Worm (Caenorhabditis elegans) whole organism, L2 larva: ENCODE measurements around the gene sma-6.

ENCODE experiments used
- C34F6.9 ChIP-seq: fragments of 150-350 bp; optimal IDR thresholded peaks from 2 replicates; lab custom pipeline; 2014; ENCODE audit warnings: missing biosample characterization, missing genetic modification characterization
- F13H6.1 ChIP-seq: sonication (generic microtip); optimal IDR thresholded peaks from 2 replicates; lab custom pipeline; 2016; ENCODE audit warnings: missing genetic modification characterization, missing compliant biosample characterization
- R02D3.7 ChIP-seq: fragments of 150-350 bp; optimal IDR thresholded peaks from 2 replicates; lab custom pipeline; 2014; ENCODE audit warnings: missing biosample characterization, missing genetic modification characterization
- Y55F3AM.14 ChIP-seq: fragments of 200-800 bp; sonication (Bioruptor generic); optimal IDR thresholded peaks from 2 replicates; lab custom pipeline; 2018; ENCODE audit warnings: mild to moderate bottlenecking, missing genetic modification characterization, missing compliant biosample characterization
- ZK546.5 ChIP-seq: sonication (generic microtip); optimal IDR thresholded peaks from 2 replicates; lab custom pipeline; 2017; ENCODE audit warnings: missing biosample characterization, missing genetic modification characterization
- alr-1 ChIP-seq: fragments of 150-350 bp; optimal IDR thresholded peaks from 2 replicates; lab custom pipeline; 2014; ENCODE audit warnings: missing biosample characterization, missing genetic modification characterization
- aly-2 ChIP-seq: fragments of 150-350 bp; optimal IDR thresholded peaks from 2 replicates; lab custom pipeline; 2014; ENCODE audit warnings: missing biosample characterization, missing genetic modification characterization
- ama-1 ChIP-seq: fragments of 150-350 bp; optimal IDR thresholded peaks from 2 replicates; lab custom pipeline; 2018; ENCODE audit warnings: inconsistent platforms
- blmp-1 ChIP-seq: sonication (generic microtip); optimal IDR thresholded peaks from 2 replicates; lab custom pipeline; 2017; ENCODE audit warnings: missing genetic modification characterization, mild to moderate bottlenecking, missing compliant biosample characterization, antibody characterized with exemption, moderate library complexity; ENCODE audit not compliant: insufficient read depth
- ceh-16 ChIP-seq: fragments of 150-350 bp; optimal IDR thresholded peaks from 2 replicates; lab custom pipeline; 2014; ENCODE audit warnings: missing biosample characterization, missing genetic modification characterization
- ceh-82 ChIP-seq: fragments of 150-350 bp; optimal IDR thresholded peaks from 2 replicates; lab custom pipeline; 2014; ENCODE audit warnings: missing biosample characterization, missing genetic modification characterization
- crh-2 ChIP-seq: sonication (generic microtip); optimal IDR thresholded peaks from 2 replicates; lab custom pipeline; 2017; ENCODE audit warnings: missing biosample characterization, missing genetic modification characterization
- dmd-4 ChIP-seq: sonication (generic microtip); optimal IDR thresholded peaks from 2 replicates; lab custom pipeline; 2017; ENCODE audit warnings: missing biosample characterization, missing genetic modification characterization
- egl-27 ChIP-seq: sonication (generic microtip); optimal IDR thresholded peaks from 3 replicates; lab custom pipeline; 2017; ENCODE audit warnings: missing biosample characterization, missing genetic modification reagents, missing genetic modification characterization
- elt-1 ChIP-seq: fragments of 150-350 bp; optimal IDR thresholded peaks from 2 replicates; lab custom pipeline; 2014; ENCODE audit warnings: missing biosample characterization, missing genetic modification characterization
- elt-3 ChIP-seq: sonication (generic microtip); optimal IDR thresholded peaks from 2 replicates; lab custom pipeline; 2017; ENCODE audit warnings: missing biosample characterization, missing genetic modification characterization
- fos-1 ChIP-seq: fragments of 150-350 bp; optimal IDR thresholded peaks from 2 replicates; lab custom pipeline; 2014; ENCODE audit warnings: missing biosample characterization, missing genetic modification characterization
- gmeb-1 ChIP-seq: fragments of 150-350 bp; optimal IDR thresholded peaks from 2 replicates; lab custom pipeline; 2014; ENCODE audit warnings: missing biosample characterization, missing genetic modification characterization
- lin-11 ChIP-seq: fragments of 150-350 bp; sonication (generic microtip); optimal IDR thresholded peaks from 2 replicates; lab custom pipeline; 2014; ENCODE audit warnings: missing biosample characterization, missing genetic modification characterization, inconsistent platforms, mixed read lengths
- lin-13 ChIP-seq: fragments of 150-350 bp; optimal IDR thresholded peaks from 2 replicates; lab custom pipeline; 2014; ENCODE audit warnings: missing biosample characterization, missing genetic modification reagents, missing genetic modification characterization
- lin-39 ChIP-seq: fragments of 150-350 bp; optimal IDR thresholded peaks from 2 replicates; lab custom pipeline; 2014; ENCODE audit warnings: missing biosample characterization, missing genetic modification reagents, missing genetic modification characterization
- lsy-2 ChIP-seq, 2 experiments: fragments of 150-350 bp in 1 of 2; sonication (generic microtip) in 1 of 2; optimal IDR thresholded peaks; 2 replicates each; lab custom pipeline; 2014 to 2017; ENCODE audit warnings: missing biosample characterization in 2 of 2, missing genetic modification characterization in 2 of 2
- mab-5 ChIP-seq: fragments of 150-350 bp; optimal IDR thresholded peaks from 2 replicates; lab custom pipeline; 2014; ENCODE audit warnings: missing biosample characterization, missing genetic modification characterization
- mbf-1 ChIP-seq: sonication (generic microtip); optimal IDR thresholded peaks from 2 replicates; lab custom pipeline; 2017; ENCODE audit warnings: missing biosample characterization, missing genetic modification characterization
- mdl-1 ChIP-seq, 2 experiments: fragments of 150-350 bp in 1 of 2; sonication (generic microtip) in 1 of 2; optimal IDR thresholded peaks; 2 replicates each; lab custom pipeline; 2017; ENCODE audit warnings: missing biosample characterization in 2 of 2, missing genetic modification characterization in 2 of 2
- nhr-10 ChIP-seq: sonication (generic microtip); optimal IDR thresholded peaks from 2 replicates; lab custom pipeline; 2017; ENCODE audit warnings: missing biosample characterization, missing genetic modification characterization
- nhr-11 ChIP-seq: fragments of 150-350 bp; optimal IDR thresholded peaks from 2 replicates; lab custom pipeline; 2014; ENCODE audit warnings: missing biosample characterization, missing genetic modification characterization
- nhr-12 ChIP-seq: fragments of 150-350 bp; optimal IDR thresholded peaks from 2 replicates; lab custom pipeline; 2014; ENCODE audit warnings: missing biosample characterization, missing genetic modification characterization
- nhr-129 ChIP-seq: fragments of 150-350 bp; optimal IDR thresholded peaks from 2 replicates; lab custom pipeline; 2014; ENCODE audit warnings: missing biosample characterization, missing genetic modification characterization
- nhr-21 ChIP-seq: fragments of 150-350 bp; optimal IDR thresholded peaks from 2 replicates; lab custom pipeline; 2014; ENCODE audit warnings: missing biosample characterization, missing genetic modification characterization
- nhr-23 ChIP-seq: fragments of 150-350 bp; optimal IDR thresholded peaks from 2 replicates; lab custom pipeline; 2014; ENCODE audit warnings: missing biosample characterization, missing genetic modification reagents, missing genetic modification characterization
- nhr-237 ChIP-seq: fragments of 150-350 bp; optimal IDR thresholded peaks from 2 replicates; lab custom pipeline; 2014; ENCODE audit warnings: missing biosample characterization, missing genetic modification characterization
- nhr-25 ChIP-seq: fragments of 150-350 bp; sonication (generic microtip); optimal IDR thresholded peaks from 3 replicates; lab custom pipeline; 2014; ENCODE audit warnings: missing biosample characterization, missing genetic modification characterization
- nhr-6 ChIP-seq: fragments of 150-350 bp; optimal IDR thresholded peaks from 2 replicates; lab custom pipeline; 2014; ENCODE audit warnings: missing biosample characterization, missing genetic modification characterization
- nhr-77 ChIP-seq: fragments of 150-350 bp; optimal IDR thresholded peaks from 2 replicates; lab custom pipeline; 2014; ENCODE audit warnings: missing biosample characterization, missing genetic modification characterization
- peb-1 ChIP-seq: fragments of 150-350 bp; optimal IDR thresholded peaks from 2 replicates; lab custom pipeline; 2014; ENCODE audit warnings: missing biosample characterization, missing genetic modification characterization
- sem-4 ChIP-seq: fragments of 150-350 bp; optimal IDR thresholded peaks from 2 replicates; lab custom pipeline; 2014; ENCODE audit warnings: missing biosample characterization, missing genetic modification reagents, missing genetic modification characterization
- skn-1 ChIP-seq: sonication (generic microtip); optimal IDR thresholded peaks from 2 replicates; lab custom pipeline; 2017; ENCODE audit warnings: missing biosample characterization, missing genetic modification characterization
- sma-3 ChIP-seq: sonication (generic microtip); optimal IDR thresholded peaks from 2 replicates; lab custom pipeline; 2016; ENCODE audit warnings: missing genetic modification reagents, missing genetic modification characterization, missing compliant biosample characterization
- sma-9 ChIP-seq, 2 experiments: fragments of 150-350 bp in 1 of 2; sonication (generic microtip) in 1 of 2; optimal IDR thresholded peaks; 2 replicates each; lab custom pipeline; 2014 to 2016; ENCODE audit warnings: missing genetic modification characterization in 2 of 2, mild to moderate bottlenecking in 1 of 2, missing biosample characterization in 1 of 2, missing compliant biosample characterization in 1 of 2, missing genetic modification reagents in 1 of 2, moderate library complexity in 1 of 2
- snpc-4 ChIP-seq: fragments of 150-350 bp; optimal IDR thresholded peaks from 2 replicates; lab custom pipeline; 2014; ENCODE audit warnings: missing biosample characterization, missing genetic modification characterization
- unc-39 ChIP-seq: fragments of 150-350 bp; optimal IDR thresholded peaks from 2 replicates; lab custom pipeline; 2014; ENCODE audit warnings: missing biosample characterization, missing genetic modification characterization
- unc-55 ChIP-seq: fragments of 150-350 bp; sonication (generic microtip); optimal IDR thresholded peaks from 3 replicates; lab custom pipeline; 2014; ENCODE audit warnings: missing biosample characterization, missing genetic modification reagents, missing genetic modification characterization
- unc-62 ChIP-seq: fragments of 150-350 bp; optimal IDR thresholded peaks from 2 replicates; lab custom pipeline; 2014; ENCODE audit warnings: missing biosample characterization, missing genetic modification reagents, missing genetic modification characterization
- zag-1 ChIP-seq: fragments of 150-350 bp; optimal IDR thresholded peaks from 2 replicates; lab custom pipeline; 2014; ENCODE audit warnings: missing biosample characterization, missing genetic modification characterization
- ztf-1 ChIP-seq: fragments of 200-800 bp; sonication (Bioruptor generic); conservative IDR thresholded peaks from 2 replicates; pipeline ENCODE4 v1.3.6; 2022; ENCODE audit warnings: missing genetic modification characterization, missing compliant biosample characterization
- ztf-11 ChIP-seq: sonication (generic microtip); optimal IDR thresholded peaks from 2 replicates; lab custom pipeline; 2017; ENCODE audit warnings: missing biosample characterization, missing genetic modification characterization
- ztf-4 ChIP-seq: fragments of 150-350 bp; optimal IDR thresholded peaks from 2 replicates; lab custom pipeline; 2014; ENCODE audit warnings: missing biosample characterization, missing genetic modification characterization

sma-6 gene

DNA sequence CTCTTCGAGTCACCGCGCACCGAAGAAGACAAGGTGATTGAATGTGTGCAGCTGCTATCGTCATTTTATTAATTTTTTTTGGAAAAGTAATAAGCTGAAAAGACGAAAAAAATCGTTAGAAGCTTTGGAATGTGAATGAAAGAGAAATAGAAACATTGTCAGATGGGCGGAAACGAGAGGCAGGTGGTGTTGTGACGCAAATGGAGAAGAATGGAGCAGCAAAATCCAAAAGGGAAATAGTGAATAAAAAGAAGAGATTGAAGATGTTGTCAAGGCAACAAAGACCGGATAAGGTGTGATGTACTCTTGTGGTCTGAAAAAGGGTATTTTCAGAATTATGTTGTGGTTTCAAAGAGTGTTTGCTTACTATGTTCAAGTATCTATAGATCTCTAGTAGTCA is 18.2 kb downstream of the sma-6 start:
- no peak for TF ChIP-seq alr-1 (tag; lab: Kevin White, UChicago)
- no peak for TF ChIP-seq Y55F3AM.14 (GFP tag; lab: Kevin White, UChicago)
- TF ChIP-seq lsy-2 (tag; optimal IDR thresholded peaks at IDR 0.05; lab: Kevin White, UChicago): peak in 1 of 2 experiments; percentile 10
- TF ChIP-seq crh-2: peak; percentile 2
- peak; percentile 11 for TF ChIP-seq nhr-129 (tag; lab: Kevin White, UChicago)

DNA sequence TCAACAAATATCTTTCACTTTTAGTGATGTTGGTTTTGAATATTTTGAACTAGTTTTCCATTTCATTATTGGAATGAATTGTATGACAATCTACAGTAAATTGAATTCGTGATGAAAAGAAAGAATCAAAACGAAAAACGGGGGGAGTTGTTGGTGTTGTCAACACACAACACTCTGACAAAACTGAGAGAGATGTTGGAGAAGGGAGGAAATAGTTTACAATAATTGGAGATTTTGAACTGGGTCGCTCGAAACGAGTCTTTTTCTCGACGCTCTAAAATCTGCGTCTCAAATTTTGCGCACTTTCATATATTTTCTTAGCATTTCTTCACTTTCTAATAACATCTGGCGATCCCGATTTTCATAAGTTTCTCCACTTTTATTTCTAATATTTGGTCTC is 19.6 kb downstream of the sma-6 start, which contains the start of gene txt-18:
Gene txt-18, plus strand, starts transcription at position 180 of the 400 bp plus-strand sequence.
- TF ChIP-seq alr-1 (tag; lab: Kevin White, UChicago): no peak
- no peak for TF ChIP-seq lin-13
- TF ChIP-seq lin-11 (tag; lab: Kevin White, UChicago): no peak
- TF ChIP-seq Y55F3AM.14 (GFP tag; lab: Kevin White, UChicago): no peak
- TF ChIP-seq C34F6.9: peak; percentile 27
- no peak for TF ChIP-seq ceh-82 (tag; lab: Kevin White, UChicago)
- no peak for TF ChIP-seq nhr-237
- no peak for TF ChIP-seq nhr-23
- no peak for TF ChIP-seq ama-1 (lab: Kevin White, UChicago)
- TF ChIP-seq lsy-2 (tag; optimal IDR thresholded peaks at IDR 0.05; lab: Kevin White, UChicago): peak in 1 of 2 experiments; percentile 34
- TF ChIP-seq elt-1 (tag; lab: Kevin White, UChicago): no peak
- peak; percentile 13 for TF ChIP-seq F13H6.1 (tag; lab: Kevin White, UChicago)
- peak; percentile 72 for TF ChIP-seq nhr-25
- no peak for TF ChIP-seq unc-62 (GFP tag; lab: Kevin White, UChicago)
- TF ChIP-seq mdl-1 (tag; optimal IDR thresholded peaks at IDR 0.05; lab: Kevin White, UChicago): no peak
- no peak for TF ChIP-seq fos-1
- TF ChIP-seq unc-39 (tag; lab: Kevin White, UChicago): no peak
- TF ChIP-seq peb-1 (tag; lab: Kevin White, UChicago): no peak
- peak; percentile 4 for TF ChIP-seq unc-55 (GFP tag; lab: Kevin White, UChicago)
- no peak for TF ChIP-seq aly-2 (tag; lab: Kevin White, UChicago)
- TF ChIP-seq lin-39 (tag; lab: Kevin White, UChicago): no peak
- no peak for TF ChIP-seq snpc-4
- no peak for TF ChIP-seq ztf-11 (tag; lab: Kevin White, UChicago)
- no peak for TF ChIP-seq gmeb-1 (tag; lab: Kevin White, UChicago)
- peak; percentile 72 for TF ChIP-seq blmp-1 (tag; lab: Kevin White, UChicago)
- peak; percentile 59 for TF ChIP-seq nhr-129 (tag; lab: Kevin White, UChicago)
- TF ChIP-seq ztf-4 (tag; lab: Kevin White, UChicago): peak; percentile 6
- TF ChIP-seq nhr-10 (tag; lab: Kevin White, UChicago): no peak
- no peak for TF ChIP-seq zag-1
- TF ChIP-seq egl-27 (tag; lab: Kevin White, UChicago): peak; percentile 17
- no peak for TF ChIP-seq sem-4 (tag; lab: Kevin White, UChicago)
- no peak for TF ChIP-seq nhr-77 (tag; lab: Kevin White, UChicago)
- no peak for TF ChIP-seq dmd-4 (tag; lab: Kevin White, UChicago)
- no peak for TF ChIP-seq mbf-1
- TF ChIP-seq sma-9 (GFP tag; optimal IDR thresholded peaks at IDR 0.05; lab: Kevin White, UChicago): peak; percentile 48
- no peak for TF ChIP-seq sma-9 (tag; optimal IDR thresholded peaks at IDR 0.05; lab: Kevin White, UChicago)
- no peak for TF ChIP-seq nhr-11
- no peak for TF ChIP-seq ZK546.5 (tag; lab: Kevin White, UChicago)
- peak; percentile 39 for TF ChIP-seq nhr-21 (tag; lab: Kevin White, UChicago)
- no peak for TF ChIP-seq mab-5
- no peak for TF ChIP-seq ceh-16 (tag; lab: Kevin White, UChicago)
- no peak for TF ChIP-seq nhr-12 (tag; lab: Kevin White, UChicago)
- peak; percentile 9 for TF ChIP-seq crh-2
- no peak for TF ChIP-seq R02D3.7
- no peak for TF ChIP-seq sma-3 (GFP tag; lab: Kevin White, UChicago)
- TF ChIP-seq ztf-1: no peak
- no peak for TF ChIP-seq skn-1 (tag; lab: Kevin White, UChicago)
- no peak for TF ChIP-seq elt-3 (tag; lab: Kevin White, UChicago)
- TF ChIP-seq nhr-6: no peak
